Fruit fly (Drosophila melanogaster) whole organism: Measurements from ENCODE around the gene CG10486.

ENCODE experiments used
- CG8478 ChIP-seq: fragments of >200 bp; optimal IDR thresholded peaks from 2 replicates; lab custom pipeline; 2018; ENCODE audit warnings: inconsistent platforms
- Dll ChIP-seq: fragments of >200 bp; optimal IDR thresholded peaks from 2 replicates; lab custom pipeline; 2017
- EcR ChIP-seq, 2 experiments: fragments of >200 bp; optimal IDR thresholded peaks; 2 replicates each; lab custom pipeline; 2017; ENCODE audit warnings: missing biosample characterization in 2 of 2, missing genetic modification characterization in 2 of 2, missing genetic modification reagents in 2 of 2
- pan ChIP-seq: fragments of >200 bp; optimal IDR thresholded peaks from 2 replicates; lab custom pipeline; 2017
- psq ChIP-seq: fragments of >200 bp; optimal IDR thresholded peaks from 2 replicates; lab custom pipeline; 2017
- usp ChIP-seq: fragments of >200 bp; optimal IDR thresholded peaks from 2 replicates; lab custom pipeline; 2017; ENCODE audit warnings: missing biosample characterization, missing genetic modification characterization, mixed read lengths

The CG10486 gene

DNA sequence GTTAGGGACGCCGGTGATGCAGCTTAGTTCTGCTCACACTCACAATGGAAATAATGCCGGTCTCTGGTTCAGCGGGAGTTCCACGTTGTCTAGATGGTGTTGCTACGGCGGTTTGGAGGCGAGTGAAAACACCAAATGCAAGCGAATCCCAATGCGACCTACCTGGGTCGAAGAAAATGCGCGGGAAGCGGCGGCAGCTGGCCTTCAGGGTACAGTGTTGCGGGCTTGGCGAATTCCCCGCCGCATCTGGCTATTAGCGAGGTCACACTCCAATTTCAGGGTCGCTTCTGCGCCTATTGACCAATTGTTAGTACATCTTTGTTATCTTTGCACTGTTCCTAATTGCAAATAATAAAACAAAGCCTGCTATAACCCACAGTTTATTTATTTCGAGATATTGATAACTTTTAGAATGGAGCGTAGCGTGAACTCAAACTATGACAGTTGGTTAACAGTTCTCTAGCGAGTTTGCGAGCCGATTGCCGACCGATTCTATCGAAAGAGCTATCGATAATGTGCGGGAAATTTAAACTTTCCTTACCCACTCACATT lies 25.9 kb upstream of the CG10486 start, which contains the start of gene Rcc1:
Gene Rcc1 (minus strand): TSS at position 411 of the 552 bp plus-strand sequence.
- TF ChIP-seq pan, result no peak
- no peak for TF ChIP-seq CG8478 (lab: Kevin White, UChicago)
- TF ChIP-seq usp (GFP tag; lab: Kevin White, UChicago), result no peak
- no peak for TF ChIP-seq Dll (lab: Kevin White, UChicago)
- no peak for TF ChIP-seq psq (lab: Kevin White, UChicago)
- TF ChIP-seq EcR (GFP tag; optimal IDR thresholded peaks at IDR 0.05; lab: Kevin White, UChicago), result no peak

DNA sequence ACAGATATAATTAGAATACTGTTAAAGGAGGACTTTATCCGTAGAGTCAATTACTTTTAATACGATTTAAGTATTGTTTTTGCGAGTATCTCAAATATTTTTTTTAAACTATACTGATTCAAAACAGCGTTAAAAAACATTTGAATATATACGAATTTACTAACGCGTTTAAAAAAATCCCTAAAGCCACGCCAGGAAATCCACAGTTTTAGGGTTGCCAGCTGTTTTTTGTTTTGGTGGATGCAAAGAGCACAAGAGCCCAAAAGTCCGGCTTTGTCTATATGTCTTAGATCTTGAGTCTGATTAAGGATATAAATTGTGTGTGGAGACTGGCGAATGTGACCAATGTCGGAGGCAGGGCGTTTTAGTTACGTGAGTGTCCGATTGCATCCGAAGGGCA lies 21.0 kb upstream of the CG10486 start:
- TF ChIP-seq usp (GFP tag; lab: Kevin White, UChicago), result no peak
- no peak for TF ChIP-seq Dll (lab: Kevin White, UChicago)
- TF ChIP-seq EcR (GFP tag; optimal IDR thresholded peaks at IDR 0.05; lab: Kevin White, UChicago), result no peak
- no peak for TF ChIP-seq CG8478 (lab: Kevin White, UChicago)
- TF ChIP-seq pan, result no peak
- TF ChIP-seq psq (lab: Kevin White, UChicago), result no peak

DNA sequence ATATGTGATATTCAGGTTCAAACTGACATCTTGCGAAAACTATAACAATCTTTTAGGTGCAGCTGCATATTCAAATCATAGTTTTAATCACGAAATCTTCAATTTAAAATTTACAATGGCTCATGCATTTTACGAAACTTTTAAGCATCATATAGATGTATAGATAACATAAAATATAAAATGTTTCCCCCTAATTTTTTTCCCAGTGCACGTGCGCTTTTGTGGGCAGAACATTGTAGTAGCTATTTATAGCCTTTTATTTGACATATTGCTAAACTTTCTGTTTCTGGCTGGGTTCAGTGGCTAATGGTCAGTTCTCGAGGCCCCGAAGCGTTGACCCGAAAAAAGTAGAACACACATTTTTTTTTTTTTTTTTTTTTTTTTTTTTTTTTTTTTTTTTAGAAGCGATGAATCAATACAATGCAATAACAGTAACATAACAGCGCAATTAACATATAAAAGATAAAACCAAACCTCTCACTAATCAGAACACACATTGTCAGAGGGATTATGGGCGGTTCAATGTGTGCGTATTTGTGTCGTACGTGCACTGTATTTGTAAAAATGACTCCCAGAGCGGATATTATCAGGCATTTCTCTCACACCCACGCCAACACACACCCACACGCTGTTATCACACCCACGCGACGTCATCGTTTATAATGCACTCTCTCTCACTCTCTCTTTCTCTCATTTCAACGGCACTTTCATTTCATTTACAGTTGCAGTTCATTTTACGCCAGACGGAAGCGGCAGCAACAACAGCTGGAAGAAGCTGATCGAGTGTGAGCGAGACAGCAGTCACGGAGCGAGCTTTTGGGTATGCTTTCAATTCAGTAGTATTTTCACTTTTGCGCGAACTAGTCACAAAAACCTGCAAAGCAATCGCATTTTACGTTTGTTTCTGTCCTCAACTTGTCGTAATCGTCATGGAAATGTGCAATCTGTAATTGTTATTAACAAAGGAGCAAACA lies 19.8 kb upstream of the CG10486 start:
- TF ChIP-seq CG8478 (lab: Kevin White, UChicago) (no peak), Dll (lab: Kevin White, UChicago) (peak; percentile 84)

DNA sequence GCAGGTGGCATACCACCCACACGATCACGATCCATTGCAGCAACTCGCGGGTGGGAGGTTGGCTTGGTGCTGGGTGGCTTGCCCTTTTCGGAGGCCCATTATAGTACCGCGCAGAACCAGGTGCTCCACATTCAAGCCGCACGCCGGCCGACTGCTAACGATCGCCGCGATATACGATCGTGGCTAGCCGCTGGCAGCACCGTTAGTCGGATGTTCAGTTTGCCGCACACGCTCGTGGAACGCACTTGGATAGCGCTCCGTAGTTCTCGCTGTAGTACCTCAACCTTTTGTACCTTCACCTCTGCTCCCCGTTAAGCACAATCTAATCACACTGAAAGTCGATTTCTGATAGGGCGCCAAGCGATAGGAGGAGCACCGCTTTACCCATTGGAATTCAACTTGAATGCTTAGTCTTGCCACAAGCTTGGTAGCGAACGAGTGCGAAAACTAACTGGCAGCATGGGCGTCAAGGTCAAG lies 17.2 kb upstream of the CG10486 start, which contains the start of gene CG33523:
Gene CG33523 (plus strand): TSS at position 217 of the 477 bp plus-strand sequence.
- no peak for TF ChIP-seq CG8478 (lab: Kevin White, UChicago)
- no peak for TF ChIP-seq EcR (GFP tag; optimal IDR thresholded peaks at IDR 0.05; lab: Kevin White, UChicago)
- no peak for TF ChIP-seq usp (GFP tag; lab: Kevin White, UChicago)
- TF ChIP-seq Dll (lab: Kevin White, UChicago), result no peak
- TF ChIP-seq pan, result no peak
- TF ChIP-seq psq (lab: Kevin White, UChicago), result no peak

DNA sequence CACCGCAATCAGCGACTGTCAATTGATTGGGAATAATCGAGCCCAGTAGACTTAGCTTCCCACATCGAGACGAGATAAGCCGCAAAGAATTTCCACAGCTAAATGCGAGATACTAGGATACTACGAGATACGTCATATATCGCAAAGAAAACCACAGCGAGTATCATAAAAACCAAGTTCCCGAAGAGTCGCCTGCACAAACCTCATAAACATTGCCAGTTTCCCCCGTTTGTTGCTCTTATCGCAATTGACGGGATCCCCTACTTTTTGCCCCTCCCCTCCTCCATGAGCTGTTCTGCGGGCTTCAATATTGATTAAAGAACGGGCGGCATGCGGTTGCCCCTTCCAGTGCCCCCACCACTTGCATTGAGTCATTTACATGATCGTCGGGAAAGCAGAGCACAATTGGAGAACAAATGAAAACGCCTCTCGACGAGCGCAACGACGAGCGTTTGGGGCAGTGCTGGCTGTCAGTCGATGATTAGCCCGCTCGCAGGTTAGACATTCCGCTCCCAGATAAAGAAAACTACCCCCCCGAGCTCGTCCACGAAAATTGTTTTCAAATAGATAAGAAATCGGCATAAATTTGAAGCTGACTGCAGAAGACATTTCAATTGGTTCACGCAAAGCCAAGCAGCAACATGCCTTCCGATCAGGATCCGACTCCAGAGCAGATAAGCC lies 15.6 kb upstream of the CG10486 start, which contains the start of gene CG32407:
Gene CG32407 (plus strand): TSS at position 51 of the 681 bp plus-strand sequence.
- TF ChIP-seq CG8478 (lab: Kevin White, UChicago) (no peak), psq (lab: Kevin White, UChicago) (no peak), EcR (GFP tag; optimal IDR thresholded peaks at IDR 0.05; lab: Kevin White, UChicago) (no peak), pan (no peak), usp (GFP tag; lab: Kevin White, UChicago) (no peak), Dll (lab: Kevin White, UChicago) (no peak)

DNA sequence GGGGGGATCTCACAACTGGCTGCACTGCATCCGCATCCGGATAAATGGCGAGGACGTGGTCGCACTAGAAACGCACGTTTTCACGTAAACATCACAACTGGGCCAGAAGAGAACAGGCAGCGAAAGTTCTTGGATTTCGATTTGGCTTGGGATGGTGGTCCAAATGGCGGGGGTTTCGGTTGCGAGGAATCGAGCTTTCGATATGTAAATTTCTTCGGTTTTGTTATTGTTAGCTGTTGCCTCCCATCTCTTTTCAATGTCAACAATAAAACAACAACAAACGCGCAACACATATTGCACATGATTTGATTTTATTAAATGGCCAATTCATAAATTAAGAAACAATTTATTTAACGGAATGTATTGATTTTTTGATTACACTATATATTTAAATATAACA lies 14.7 kb upstream of the CG10486 start, which contains the start of gene PXo:
Gene PXo (minus strand): TSS at position 101 of the 400 bp plus-strand sequence.
- TF ChIP-seq CG8478 (lab: Kevin White, UChicago), result no peak
- no peak for TF ChIP-seq usp (GFP tag; lab: Kevin White, UChicago)
- no peak for TF ChIP-seq psq (lab: Kevin White, UChicago)
- no peak for TF ChIP-seq EcR (GFP tag; optimal IDR thresholded peaks at IDR 0.05; lab: Kevin White, UChicago)
- no peak for TF ChIP-seq pan
- TF ChIP-seq Dll (lab: Kevin White, UChicago), result no peak

DNA sequence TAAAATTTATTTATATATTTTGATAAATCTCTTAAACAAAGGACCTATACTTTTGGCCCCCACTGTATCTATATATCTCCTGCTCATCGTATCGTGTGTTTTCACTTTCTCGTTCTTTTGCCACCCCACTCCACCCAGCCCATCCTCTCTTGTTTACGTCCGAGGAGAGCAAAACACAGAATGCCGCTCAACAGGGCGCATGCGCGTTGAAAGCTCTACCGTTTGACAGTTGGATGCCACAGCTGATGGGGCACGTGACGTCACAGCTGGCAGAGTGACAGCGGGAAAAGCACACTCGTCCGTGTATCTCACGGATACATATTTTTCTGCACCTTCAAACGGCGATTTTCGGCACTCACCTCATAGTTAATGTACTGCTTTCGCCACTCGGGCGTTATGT lies 14.3 kb upstream of the CG10486 start:
- TF ChIP-seq usp (GFP tag; lab: Kevin White, UChicago) (no peak), psq (lab: Kevin White, UChicago) (no peak), pan (no peak), EcR (GFP tag; optimal IDR thresholded peaks at IDR 0.05; lab: Kevin White, UChicago) (no peak), Dll (lab: Kevin White, UChicago) (no peak), CG8478 (lab: Kevin White, UChicago) (no peak)

DNA sequence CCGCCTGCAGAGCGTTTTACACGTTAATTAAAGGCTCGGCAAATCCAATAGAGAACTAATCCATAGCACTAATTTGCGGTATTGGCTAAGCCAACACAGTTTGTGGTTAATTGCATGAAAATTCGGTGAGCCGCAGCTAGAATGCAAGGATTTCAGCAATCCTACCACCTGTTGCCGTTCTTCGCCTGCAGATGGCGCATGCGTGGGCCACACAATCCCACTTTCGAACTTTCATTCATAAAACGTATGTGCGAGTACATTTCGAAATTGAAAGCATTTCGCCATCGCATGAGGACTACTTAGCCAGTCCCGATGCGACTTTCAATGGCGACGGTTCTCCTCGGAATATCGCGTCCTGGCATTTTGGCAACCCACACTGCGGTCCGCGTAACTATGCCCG lies 578 bp upstream of the CG10486 start, which contains the start of gene CG13288:
Gene CG13288 (plus strand): TSS at position 305 of the 400 bp plus-strand sequence.
- no peak for TF ChIP-seq Dll (lab: Kevin White, UChicago)
- TF ChIP-seq psq (lab: Kevin White, UChicago), result no peak
- no peak for TF ChIP-seq EcR (GFP tag; optimal IDR thresholded peaks at IDR 0.05; lab: Kevin White, UChicago)
- TF ChIP-seq pan, result no peak
- TF ChIP-seq CG8478 (lab: Kevin White, UChicago), result no peak
- TF ChIP-seq usp (GFP tag; lab: Kevin White, UChicago), result no peak

DNA sequence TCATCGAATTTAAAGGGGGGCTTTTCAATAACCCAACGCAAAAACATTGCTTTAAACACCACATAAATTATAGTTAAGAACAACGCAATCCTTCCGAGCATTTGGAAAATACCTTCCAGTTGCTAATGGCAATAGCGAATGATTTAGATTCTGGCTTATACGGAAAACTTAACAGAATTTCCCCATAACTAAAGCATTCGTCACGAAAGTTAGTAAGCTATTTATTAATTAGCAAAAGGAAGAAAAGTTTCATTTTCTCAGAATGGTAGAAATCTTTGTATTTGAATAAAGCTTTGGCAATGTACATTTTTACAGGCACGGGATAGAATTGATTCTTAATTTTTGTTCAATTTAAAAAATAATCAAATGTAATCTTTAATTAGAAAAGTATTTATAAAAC lies 2.5 kb downstream of the CG10486 start, which contains the start of gene CG32413:
Gene CG32413 (minus strand): TSS at position 101 of the 400 bp plus-strand sequence.
- no peak for TF ChIP-seq EcR (GFP tag; optimal IDR thresholded peaks at IDR 0.05; lab: Kevin White, UChicago)
- TF ChIP-seq pan, result no peak
- TF ChIP-seq usp (GFP tag; lab: Kevin White, UChicago), result no peak
- no peak for TF ChIP-seq Dll (lab: Kevin White, UChicago)
- no peak for TF ChIP-seq CG8478 (lab: Kevin White, UChicago)
- no peak for TF ChIP-seq psq (lab: Kevin White, UChicago)

DNA sequence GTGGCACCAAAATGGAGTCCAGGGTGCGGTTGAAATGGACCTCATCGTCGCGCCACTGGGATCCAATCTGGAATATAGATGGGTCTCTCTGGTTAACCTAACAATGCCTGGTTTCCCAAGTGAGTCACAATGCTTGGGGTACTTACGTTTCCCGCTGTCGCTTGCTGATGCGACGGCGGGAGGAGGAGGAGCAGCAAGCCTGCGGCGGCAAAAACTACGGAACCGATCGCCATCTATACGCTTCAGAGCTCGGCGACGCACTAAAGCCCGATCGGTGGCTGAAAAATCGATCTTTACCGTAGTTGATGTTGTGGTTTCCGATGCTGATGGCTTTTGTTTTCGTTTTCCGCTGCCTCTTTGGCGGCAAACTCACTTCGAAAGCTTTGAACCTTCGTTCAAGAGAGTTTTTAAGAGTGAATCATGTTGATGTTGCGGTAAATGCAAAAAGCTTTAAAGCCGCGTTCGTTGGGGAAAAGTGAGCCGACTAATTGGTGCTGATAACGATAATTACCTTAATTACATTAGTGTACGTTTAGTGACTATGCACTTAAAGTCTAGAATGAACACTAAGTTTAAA lies 4.2 kb downstream of the CG10486 start, which contains the start of gene QC:
Gene QC (minus strand): TSS at position 268 of the 577 bp plus-strand sequence.
- TF ChIP-seq usp (GFP tag; lab: Kevin White, UChicago) (no peak), psq (lab: Kevin White, UChicago) (no peak), EcR (GFP tag; optimal IDR thresholded peaks at IDR 0.05; lab: Kevin White, UChicago) (no peak), pan (no peak)
